Comparison of ENCODE assay signal across 6 worm cellular contexts in the genomic region with DNA sequence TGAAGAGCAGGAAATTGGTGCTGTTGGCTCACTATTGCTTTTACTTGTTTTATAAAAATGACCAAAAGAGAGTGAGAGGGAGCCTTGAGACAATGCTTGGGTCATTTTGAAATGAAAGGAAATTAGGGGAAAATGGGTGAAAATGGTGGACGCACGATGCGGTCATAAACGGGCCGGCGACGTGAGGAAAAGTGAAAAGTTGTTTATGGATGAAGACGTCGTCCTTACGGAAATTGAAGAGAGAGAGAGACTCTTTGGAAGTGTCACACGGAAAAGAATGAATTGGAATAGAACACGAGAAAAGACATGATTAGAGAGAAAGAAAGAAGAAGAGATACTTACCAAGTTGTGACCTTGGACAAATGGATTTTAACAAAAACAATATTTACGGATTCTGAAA.
A peak's percentile ranks its signal among the peaks of the same experiment; 100 is the strongest.
TF ChIP-seq lines count a peak whose summit lies in the region.

No protein-coding gene starts in this region.

TF ChIP-seq in whole organism, L1 larva, 84 proteins besides CTCF, POLR2A, EP300 and RAD21 (continues in another document):
- TF ChIP-seq nhr-71 (tag; optimal IDR thresholded peaks at IDR 0.05; lab: Kevin White, UChicago) = peak; percentile 37
- peak; percentile 37 for TF ChIP-seq vab-15 (tag; optimal IDR thresholded peaks at IDR 0.05; lab: Kevin White, UChicago)
- TF ChIP-seq lsy-2 (tag; optimal IDR thresholded peaks at IDR 0.05; lab: Kevin White, UChicago) = peak in 1 of 2 experiments; percentile 31
- no peak for TF ChIP-seq hpl-2 (GFP tag; optimal IDR thresholded peaks at IDR 0.05; lab: Kevin White, UChicago)
- TF ChIP-seq efl-1 (optimal IDR thresholded peaks at IDR 0.05; lab: Kevin White, UChicago) = no peak
- TF ChIP-seq efl-1 (GFP tag; optimal IDR thresholded peaks at IDR 0.05 in 1 of 2; lab: Kevin White, UChicago) = peak in 1 of 2 experiments; percentile 71
- peak; percentile 52 for TF ChIP-seq mep-1 (tag; optimal IDR thresholded peaks at IDR 0.05; lab: Kevin White, UChicago)
- TF ChIP-seq snu-23 (GFP tag; optimal IDR thresholded peaks at IDR 0.05; lab: Kevin White, UChicago) = peak; percentile 38
- no peak for TF ChIP-seq fkh-10 (GFP tag; optimal IDR thresholded peaks at IDR 0.05; lab: Kevin White, UChicago)
- TF ChIP-seq aha-1 (tag; optimal IDR thresholded peaks at IDR 0.05; lab: Kevin White, UChicago) = no peak
- TF ChIP-seq elt-3 (tag; optimal IDR thresholded peaks at IDR 0.05; lab: Kevin White, UChicago) = peak in 1 of 6 experiments; percentile 20
- peak in 1 of 2 experiments; percentile 4 for TF ChIP-seq lin-35 (GFP tag; optimal IDR thresholded peaks at IDR 0.05; lab: Kevin White, UChicago)
- peak; percentile 75 for TF ChIP-seq lin-14 (GFP tag; optimal IDR thresholded peaks at IDR 0.05; lab: Kevin White, UChicago)
- TF ChIP-seq blmp-1 (tag; optimal IDR thresholded peaks at IDR 0.05; lab: Kevin White, UChicago) = peak; percentile 100

TF ChIP-seq in whole organism, L2 larva, 48 proteins besides CTCF, POLR2A, EP300 and RAD21:
- TF ChIP-seq nhr-25 (tag; optimal IDR thresholded peaks at IDR 0.05; lab: Kevin White, UChicago) (peak; percentile 17), nhr-11 (tag; optimal IDR thresholded peaks at IDR 0.05; lab: Kevin White, UChicago) (no peak), alr-1 (tag; optimal IDR thresholded peaks at IDR 0.05; lab: Kevin White, UChicago) (no peak), nhr-77 (tag; optimal IDR thresholded peaks at IDR 0.05; lab: Kevin White, UChicago) (no peak), blmp-1 (tag; optimal IDR thresholded peaks at IDR 0.05; lab: Kevin White, UChicago; ENCODE audit: insufficient read depth) (peak; percentile 44), lsy-2 (tag; optimal IDR thresholded peaks at IDR 0.05; lab: Kevin White, UChicago) (peak in 1 of 2 experiments; percentile 26), sem-4 (tag; optimal IDR thresholded peaks at IDR 0.05; lab: Kevin White, UChicago) (peak; percentile 9)

TF ChIP-seq in whole organism, L3 larva, 47 proteins besides CTCF, POLR2A, EP300 and RAD21:
- TF ChIP-seq nhr-237 (tag; optimal IDR thresholded peaks at IDR 0.05; lab: Kevin White, UChicago) = no peak
- TF ChIP-seq sea-2 (GFP tag; optimal IDR thresholded peaks at IDR 0.05; lab: Kevin White, UChicago) = no peak
- TF ChIP-seq elt-1 (tag; optimal IDR thresholded peaks at IDR 0.05; lab: Kevin White, UChicago) = no peak
- peak; percentile 36 for TF ChIP-seq nhr-23 (tag; optimal IDR thresholded peaks at IDR 0.05; lab: Kevin White, UChicago)
- TF ChIP-seq nhr-77 (tag; optimal IDR thresholded peaks at IDR 0.05; lab: Kevin White, UChicago) = no peak

TF ChIP-seq in whole organism, L4 larva, 104 proteins besides CTCF, POLR2A, EP300 and RAD21:
- TF ChIP-seq nhr-237 (tag; optimal IDR thresholded peaks at IDR 0.05; lab: Kevin White, UChicago) (no peak), F37D6.2 (tag; optimal IDR thresholded peaks at IDR 0.05; lab: Kevin White, UChicago) (no peak), nhr-111 (GFP tag; optimal IDR thresholded peaks at IDR 0.05; lab: Kevin White, UChicago) (no peak), saeg-2 (GFP tag; IDR thresholded peaks at IDR 0.05; lab: Robert Waterston, UW) (no peak), nhr-102 (tag; optimal IDR thresholded peaks at IDR 0.05; lab: Kevin White, UChicago) (no peak), hlh-30 (tag; optimal IDR thresholded peaks at IDR 0.05; lab: Kevin White, UChicago; ENCODE audit: insufficient read depth) (peak; percentile 57), mdl-1 (tag; optimal IDR thresholded peaks at IDR 0.05; lab: Kevin White, UChicago) (peak in 1 of 2 experiments; percentile 19), dmd-9 (GFP tag; IDR thresholded peaks at IDR 0.05; lab: Robert Waterston, UW) (no peak), vab-7 (GFP tag; IDR thresholded peaks at IDR 0.05; lab: Robert Waterston, UW) (no peak), fkh-10 (GFP tag; optimal IDR thresholded peaks at IDR 0.05; lab: Kevin White, UChicago) (no peak), duxl-1 (tag; optimal IDR thresholded peaks at IDR 0.05; lab: Kevin White, UChicago; ENCODE audit: poor library complexity) (no peak), unc-62 (GFP tag; optimal IDR thresholded peaks at IDR 0.05 in 1 of 2; lab: Kevin White, UChicago) (peak in 1 of 2 experiments; percentile 70), unc-62 (tag; optimal IDR thresholded peaks at IDR 0.05; lab: Kevin White, UChicago) (no peak), Y75B8A.6 (GFP tag; IDR thresholded peaks at IDR 0.05; lab: Robert Waterston, UW) (no peak), hmg-1.1 (GFP tag; IDR thresholded peaks at IDR 0.05; lab: Robert Waterston, UW) (no peak), dpl-1 (GFP tag; optimal IDR thresholded peaks at IDR 0.05; lab: Kevin White, UChicago) (no peak), aha-1 (tag; lab: Kevin White, UChicago) (peak; percentile 20), egl-27 (tag; optimal IDR thresholded peaks at IDR 0.05; lab: Kevin White, UChicago) (no peak), daf-8 (GFP tag; IDR thresholded peaks at IDR 0.05; lab: Robert Waterston, UW) (no peak)

TF ChIP-seq in whole organism, late embryonic, 69 proteins besides CTCF, POLR2A, EP300 and RAD21:
- TF ChIP-seq unc-42 (tag; optimal IDR thresholded peaks at IDR 0.05; lab: Kevin White, UChicago) = peak; percentile 14
- no peak for TF ChIP-seq unc-55 (GFP tag; optimal IDR thresholded peaks at IDR 0.05; lab: Kevin White, UChicago)
- no peak for TF ChIP-seq fax-1 (tag; optimal IDR thresholded peaks at IDR 0.05; lab: Kevin White, UChicago)
- TF ChIP-seq nhr-232 (tag; optimal IDR thresholded peaks at IDR 0.05; lab: Kevin White, UChicago) = no peak
- TF ChIP-seq ceh-31 (tag; optimal IDR thresholded peaks at IDR 0.05; lab: Kevin White, UChicago) = peak; percentile 32
- peak; percentile 5 for TF ChIP-seq ref-2 (tag; optimal IDR thresholded peaks at IDR 0.05; lab: Kevin White, UChicago)
- TF ChIP-seq C38D4.7 (GFP tag; optimal IDR thresholded peaks at IDR 0.05; lab: Kevin White, UChicago) = no peak
- no peak for TF ChIP-seq madf-2 (tag; optimal IDR thresholded peaks at IDR 0.05; lab: Kevin White, UChicago)

TF ChIP-seq in whole organism, mixed stage, embryonic, 35 proteins besides CTCF, POLR2A, EP300 and RAD21:
- TF ChIP-seq blmp-1 (tag; optimal IDR thresholded peaks at IDR 0.05; lab: Kevin White, UChicago) = peak; percentile 81
- TF ChIP-seq unc-62 (GFP tag; optimal IDR thresholded peaks at IDR 0.05; lab: Kevin White, UChicago) = no peak

Comparison
In these comparisons a context has a peak if more than half of its experiments do, and no peak if none do; other contexts are left out.
1. Of the 29 proteins assayed by ChIP-seq in both whole organism, L4 larva and whole organism, L1 larva: peak only in whole organism, L4 larva: aha-1; only in whole organism, L1 larva: mep-1; in both: none; in neither: 24; mixed calls (peak in some experiments, not most) for 3.